Worm (Caenorhabditis elegans) whole organism, late embryonic: Measurements from ENCODE around the gene F07C6.6.

Experiments
- K02D7.2 ChIP-seq: sonication (generic microtip); optimal IDR thresholded peaks from 2 replicates; lab custom pipeline; 2017; ENCODE audit warnings: mild to moderate bottlenecking, missing genetic modification characterization, missing compliant biosample characterization
- ama-1 ChIP-seq: fragments of 150-350 bp; optimal IDR thresholded peaks from 2 replicates; lab custom pipeline; 2014
- ceh-22 ChIP-seq: sonication (generic microtip); optimal IDR thresholded peaks from 2 replicates; lab custom pipeline; 2017; ENCODE audit warnings: missing biosample characterization, missing genetic modification characterization
- fax-1 ChIP-seq: sonication (generic microtip); optimal IDR thresholded peaks from 2 replicates; lab custom pipeline; 2016; ENCODE audit warnings: missing genotype, missing genetic modification characterization, missing compliant biosample characterization
- nfya-1 ChIP-seq: sonication (generic microtip); optimal IDR thresholded peaks from 2 replicates; lab custom pipeline; 2017; ENCODE audit warnings: missing genetic modification characterization, mild to moderate bottlenecking, missing compliant biosample characterization, antibody characterized with exemption, moderate library complexity
- pag-3 ChIP-seq: sonication (generic microtip); optimal IDR thresholded peaks from 2 replicates; lab custom pipeline; 2016; ENCODE audit warnings: missing compliant biosample characterization, missing genetic modification characterization, borderline replicate concordance
- pat-9 ChIP-seq: fragments of 200-800 bp; sonication (Bioruptor generic); optimal IDR thresholded peaks from 2 replicates; lab custom pipeline; 2018; ENCODE audit warnings: mild to moderate bottlenecking, missing genetic modification characterization, moderate library complexity, missing compliant biosample characterization
- pqm-1 ChIP-seq: sonication (generic microtip); optimal IDR thresholded peaks from 2 replicates; lab custom pipeline; 2016; ENCODE audit warnings: missing genetic modification characterization, missing compliant biosample characterization
- ref-2 ChIP-seq: sonication (generic microtip); optimal IDR thresholded peaks from 2 replicates; lab custom pipeline; 2016; ENCODE audit warnings: missing genetic modification characterization, missing compliant biosample characterization

DNA sequence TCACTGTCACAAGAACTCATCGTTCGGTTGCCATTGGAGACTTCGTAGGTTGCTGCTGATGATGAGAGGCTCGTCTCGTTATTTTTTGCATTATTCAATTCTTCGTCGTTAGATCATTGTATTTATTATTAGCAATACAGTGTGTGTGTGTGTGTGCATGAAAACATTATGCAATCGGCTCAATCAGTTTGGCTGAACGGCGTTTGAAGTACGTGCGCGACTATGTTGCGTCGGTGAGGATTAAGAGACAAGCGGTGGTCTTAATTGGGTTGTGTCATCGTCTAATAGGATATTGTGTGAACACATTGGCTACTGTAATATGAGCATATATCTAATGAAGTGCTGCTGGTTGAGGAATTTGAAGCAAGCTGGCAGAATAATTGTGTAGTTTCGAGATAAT lies 21.2 kb downstream of the F07C6.6 start:
- TF ChIP-seq pqm-1 (tag; lab: Kevin White, UChicago) (no peak), nfya-1 (tag; lab: Kevin White, UChicago) (no peak), ceh-22 (tag; lab: Kevin White, UChicago) (no peak), pat-9 (no peak), ref-2 (tag; lab: Kevin White, UChicago) (no peak), pag-3 (no peak), ama-1 (lab: Kevin White, UChicago) (no peak), K02D7.2 (tag; lab: Kevin White, UChicago) (no peak), fax-1 (tag; lab: Kevin White, UChicago) (no peak)
